Worm (Caenorhabditis elegans): ENCODE results near the gene K02E2.6.

ce11 chrV:20402842-20403241 lies 22.5 kb downstream of the K02E2.6 start:
- TF ChIP-seq unc-62 (GFP tag; optimal IDR thresholded peaks at IDR 0.05 in 1 of 2) (no peak), unc-62 (tag; optimal IDR thresholded peaks at IDR 0.05) (no peak), egl-27 (tag; optimal IDR thresholded peaks at IDR 0.05) (no peak), dmd-8 (GFP tag; IDR thresholded peaks at IDR 0.05) (no peak), unc-39 (tag; optimal IDR thresholded peaks at IDR 0.05) (no peak)
